Fruit fly (Drosophila melanogaster) whole organism, embryonic: ENCODE measurements around the gene Dad1.

Experiments
- Adf1 ChIP-seq: fragments of 200-800 bp; sonication (Bioruptor generic); IDR thresholded peaks from 2 replicates; pipeline ENCODE4 v1.3.6; 2022; ENCODE audit warnings: missing biosample characterization, missing genetic modification characterization
- Aef1 ChIP-seq: fragments of 200-800 bp; sonication (Bioruptor generic); IDR thresholded peaks from 3 replicates; pipeline ENCODE4 v1.3.6; 2022; ENCODE audit warnings: missing biosample characterization, missing genetic modification characterization
- CG11560 ChIP-seq: fragments of 200-800 bp; sonication (Bioruptor generic); IDR thresholded peaks from 3 replicates; pipeline ENCODE4 v1.3.6; 2022; ENCODE audit warnings: missing biosample characterization, missing genetic modification characterization
- CG12104 ChIP-seq: fragments of 200-800 bp; sonication (Bioruptor generic); optimal IDR thresholded peaks from 3 replicates; lab custom pipeline; 2016; ENCODE audit warnings: missing biosample characterization, missing genetic modification characterization
- CG12236 ChIP-seq: fragments of 200-800 bp; sonication (Bioruptor generic); optimal IDR thresholded peaks from 2 replicates; lab custom pipeline; 2016; ENCODE audit warnings: missing biosample characterization, missing genetic modification characterization
- CG12942 ChIP-seq: fragments of 200-800 bp; sonication (Bioruptor generic); optimal IDR thresholded peaks from 3 replicates; lab custom pipeline; 2016; ENCODE audit warnings: missing biosample characterization, missing genetic modification characterization
- CG13296 ChIP-seq: fragments of 200-800 bp; sonication (Bioruptor generic); optimal IDR thresholded peaks from 3 replicates; lab custom pipeline; 2018; ENCODE audit warnings: missing biosample characterization, mild to moderate bottlenecking, missing genetic modification characterization
- CG1529 ChIP-seq: fragments of 200-800 bp; sonication (Bioruptor generic); optimal IDR thresholded peaks from 3 replicates; lab custom pipeline; 2018; ENCODE audit warnings: missing biosample characterization, missing genetic modification characterization
- CG1602 ChIP-seq: fragments of 200-800 bp; sonication (Bioruptor generic); optimal IDR thresholded peaks from 3 replicates; lab custom pipeline; 2016; ENCODE audit warnings: missing biosample characterization, missing genetic modification characterization
- CG17829 ChIP-seq: fragments of 200-800 bp; optimal IDR thresholded peaks from 2 replicates; lab custom pipeline; 2019; ENCODE audit warnings: missing biosample characterization, mild to moderate bottlenecking, missing genetic modification characterization, moderate library complexity
- CG18599 ChIP-seq: fragments of 200-800 bp; sonication (Bioruptor generic); optimal IDR thresholded peaks from 3 replicates; lab custom pipeline; 2017; ENCODE audit warnings: missing biosample characterization, missing genetic modification characterization, mild to moderate bottlenecking, moderate library complexity, missing genetic modification reagents
- CG31388 ChIP-seq: fragments of 200-800 bp; sonication (Bioruptor generic); optimal IDR thresholded peaks from 2 replicates; lab custom pipeline; 2016; ENCODE audit warnings: missing biosample characterization, missing genetic modification characterization
- CG32532 ChIP-seq: fragments of 200-800 bp; sonication (Bioruptor generic); IDR thresholded peaks from 2 replicates; pipeline ENCODE4 v1.3.6; 2022; ENCODE audit warnings: missing biosample characterization, missing genetic modification characterization
- CG4360 ChIP-seq: fragments of 200-800 bp; sonication (Bioruptor generic); IDR thresholded peaks from 2 replicates; pipeline ENCODE4 v1.3.6; 2022; ENCODE audit warnings: missing biosample characterization, missing genetic modification characterization
- CG6175 ChIP-seq: fragments of 200-800 bp; sonication (Bioruptor generic); IDR thresholded peaks from 3 replicates; pipeline ENCODE4 v1.3.6; 2022; ENCODE audit warnings: missing biosample characterization, missing genetic modification characterization
- CG7372 ChIP-seq: fragments of 200-800 bp; sonication (Bioruptor generic); IDR thresholded peaks from 2 replicates; pipeline ENCODE4 v1.3.6; 2022; ENCODE audit warnings: missing biosample characterization, missing genetic modification characterization
- CG7786 ChIP-seq: fragments of 200-800 bp; sonication (Bioruptor generic); optimal IDR thresholded peaks from 2 replicates; lab custom pipeline; 2016; ENCODE audit warnings: missing biosample characterization, missing genetic modification characterization
- CG7963 ChIP-seq: fragments of 200-800 bp; sonication (Bioruptor generic); IDR thresholded peaks from 3 replicates; pipeline ENCODE4 v1.3.6; 2022; ENCODE audit warnings: missing biosample characterization, missing genetic modification characterization; ENCODE audit not compliant: partially characterized antibody
- CkIIα-i1 ChIP-seq: fragments of 200-800 bp; sonication (Bioruptor generic); IDR thresholded peaks from 2 replicates; pipeline ENCODE4 v1.3.6; 2022; ENCODE audit warnings: missing biosample characterization, missing genetic modification characterization
- D19A ChIP-seq: fragments of 200-800 bp; optimal IDR thresholded peaks from 3 replicates; lab custom pipeline; 2019; ENCODE audit warnings: missing biosample characterization, mild to moderate bottlenecking, missing genetic modification characterization, moderate library complexity
- Dek ChIP-seq: fragments of 200-800 bp; sonication (Bioruptor generic); optimal IDR thresholded peaks from 3 replicates; lab custom pipeline; 2019; ENCODE audit warnings: missing biosample characterization, mild to moderate bottlenecking, missing genetic modification characterization, moderate library complexity
- Dip3 ChIP-seq: fragments of 200-800 bp; sonication (Bioruptor generic); optimal IDR thresholded peaks from 3 replicates; lab custom pipeline; 2016; ENCODE audit warnings: missing biosample characterization, missing genetic modification characterization
- H2.0 ChIP-seq: fragments of 200-800 bp; sonication (Bioruptor generic); IDR thresholded peaks from 2 replicates; pipeline ENCODE4 v1.3.6; 2022; ENCODE audit warnings: missing biosample characterization, missing genetic modification characterization
- Hey ChIP-seq: fragments of 200-800 bp; sonication (Bioruptor generic); optimal IDR thresholded peaks from 3 replicates; lab custom pipeline; 2018; ENCODE audit warnings: missing biosample characterization, mild to moderate bottlenecking, missing genetic modification characterization
- Neu2 ChIP-seq: fragments of 200-800 bp; sonication (Bioruptor generic); optimal IDR thresholded peaks from 3 replicates; lab custom pipeline; 2016; ENCODE audit warnings: missing biosample characterization, missing genetic modification characterization, borderline replicate concordance
- Nf-YC ChIP-seq: fragments of 200-800 bp; optimal IDR thresholded peaks from 3 replicates; lab custom pipeline; 2019; ENCODE audit warnings: missing biosample characterization, mild to moderate bottlenecking, missing genetic modification characterization, moderate library complexity
- Side ChIP-seq: fragments of 200-800 bp; sonication (Bioruptor generic); optimal IDR thresholded peaks from 2 replicates; lab custom pipeline; 2016; ENCODE audit warnings: missing biosample characterization, missing genetic modification characterization
- cas ChIP-seq: fragments of 200-800 bp; sonication (Bioruptor generic); IDR thresholded peaks from 2 replicates; pipeline ENCODE4 v1.3.6; 2022; ENCODE audit warnings: missing biosample characterization, missing genetic modification characterization
- crc ChIP-seq: fragments of 200-800 bp; sonication (Bioruptor generic); optimal IDR thresholded peaks from 2 replicates; lab custom pipeline; 2016; ENCODE audit warnings: missing biosample characterization, missing genetic modification characterization
- disco-r ChIP-seq: fragments of 200-800 bp; sonication (Bioruptor generic); optimal IDR thresholded peaks from 2 replicates; lab custom pipeline; 2016; ENCODE audit warnings: missing biosample characterization, missing genetic modification characterization
- gem ChIP-seq: fragments of 200-800 bp; sonication (Bioruptor generic); optimal IDR thresholded peaks from 2 replicates; lab custom pipeline; 2019; ENCODE audit warnings: missing biosample characterization, mild to moderate bottlenecking, missing genetic modification characterization, moderate library complexity
- grn ChIP-seq: fragments of 200-800 bp; sonication (Bioruptor generic); optimal IDR thresholded peaks from 3 replicates; lab custom pipeline; 2017; ENCODE audit warnings: missing biosample characterization, missing genetic modification characterization
- gsb ChIP-seq: fragments of 200-800 bp; sonication (Bioruptor generic); IDR thresholded peaks from 2 replicates; pipeline ENCODE4 v1.3.6; 2022; ENCODE audit warnings: missing biosample characterization, missing genetic modification characterization
- hkb ChIP-seq, 2 experiments: fragments of 200-800 bp in 1 of 2; fragments of >200 bp in 1 of 2; sonication (Bioruptor generic) in 1 of 2; IDR thresholded peaks in 1 of 2; optimal IDR thresholded peaks in 1 of 2; 2 replicates each; pipeline versions ENCODE4 v1.3.6 to Lab custom; 2017 to 2022; ENCODE audit warnings: missing biosample characterization in 1 of 2, missing genetic modification characterization in 1 of 2
- knrl ChIP-seq: fragments of 200-800 bp; sonication (Bioruptor generic); IDR thresholded peaks from 3 replicates; pipeline ENCODE4 v1.3.6; 2022; ENCODE audit warnings: missing biosample characterization, missing genetic modification characterization; ENCODE audit not compliant: partially characterized antibody
- lab ChIP-seq: fragments of 200-800 bp; sonication (Bioruptor generic); optimal IDR thresholded peaks from 3 replicates; lab custom pipeline; 2017; ENCODE audit warnings: missing biosample characterization, missing genetic modification characterization, mild to moderate bottlenecking, moderate library complexity, missing genetic modification reagents
- lbe ChIP-seq: fragments of 200-800 bp; sonication (Bioruptor generic); optimal IDR thresholded peaks from 2 replicates; lab custom pipeline; 2016; ENCODE audit warnings: missing biosample characterization, mild to moderate bottlenecking, missing genetic modification characterization
- lilli ChIP-seq: fragments of 200-800 bp; sonication (Bioruptor generic); optimal IDR thresholded peaks from 3 replicates; lab custom pipeline; 2016; ENCODE audit warnings: missing biosample characterization, missing genetic modification characterization
- pita ChIP-seq: fragments of 200-800 bp; sonication (Bioruptor generic); optimal IDR thresholded peaks from 2 replicates; lab custom pipeline; 2017; ENCODE audit warnings: missing biosample characterization, mild to moderate bottlenecking, missing genetic modification characterization
- ranshi ChIP-seq: fragments of 200-800 bp; sonication (Bioruptor generic); IDR thresholded peaks from 2 replicates; pipeline ENCODE4 v1.3.6; 2022; ENCODE audit warnings: missing biosample characterization, missing genetic modification characterization
- repo ChIP-seq: fragments of 200-800 bp; sonication (Bioruptor generic); optimal IDR thresholded peaks from 2 replicates; lab custom pipeline; 2016; ENCODE audit warnings: missing biosample characterization, missing genetic modification characterization
- sc ChIP-seq, 3 experiments: fragments of >200 bp in 2 of 3; fragments of 200-800 bp in 1 of 3; sonication (Bioruptor generic) in 1 of 3; optimal IDR thresholded peaks; 2 replicates in 2 of 3; 3 replicates in 1 of 3; lab custom pipeline; 2017; ENCODE audit warnings: mild to moderate bottlenecking in 1 of 3, missing biosample characterization in 1 of 3, missing genetic modification characterization in 1 of 3, missing genetic modification reagents in 1 of 3
- sens ChIP-seq: fragments of 200-800 bp; sonication (Bioruptor generic); peaks from one replicate; lab custom pipeline; 2016; ENCODE audit warnings: missing biosample characterization, missing genetic modification characterization
- seq ChIP-seq: fragments of 200-800 bp; sonication (Bioruptor generic); IDR thresholded peaks from 2 replicates; pipeline ENCODE4 v1.3.6; 2022; ENCODE audit warnings: missing biosample characterization, missing genetic modification characterization
- slbo ChIP-seq: fragments of 200-800 bp; sonication (Bioruptor generic); IDR thresholded peaks from 2 replicates; pipeline ENCODE4 v1.3.6; 2022; ENCODE audit warnings: missing biosample characterization, missing genetic modification characterization
- stwl ChIP-seq: fragments of 200-800 bp; sonication (Bioruptor generic); optimal IDR thresholded peaks from 3 replicates; lab custom pipeline; 2018; ENCODE audit warnings: missing biosample characterization, mild to moderate bottlenecking, missing genetic modification characterization, moderate library complexity
- trh ChIP-seq: fragments of 200-800 bp; sonication (Bioruptor generic); optimal IDR thresholded peaks from 2 replicates; lab custom pipeline; 2016; ENCODE audit warnings: missing biosample characterization, missing genetic modification characterization
- twi ChIP-seq: fragments of 200-800 bp; optimal IDR thresholded peaks from 2 replicates; lab custom pipeline; 2019; ENCODE audit warnings: missing biosample characterization, mild to moderate bottlenecking, missing genetic modification characterization, moderate library complexity
- wek ChIP-seq: fragments of 200-800 bp; sonication (Bioruptor generic); optimal IDR thresholded peaks from 3 replicates; lab custom pipeline; 2018; ENCODE audit warnings: missing biosample characterization, mild to moderate bottlenecking, missing genetic modification characterization, moderate library complexity
- zen2 ChIP-seq: fragments of 200-800 bp; sonication (Bioruptor generic); IDR thresholded peaks from 3 replicates; pipeline ENCODE4 v1.3.6; 2022; ENCODE audit warnings: missing biosample characterization, missing genetic modification characterization; ENCODE audit not compliant: partially characterized antibody

Gene Dad1

dm6 chr2L:8382646-8383045, 1.3 kb downstream of the Dad1 start, which contains the start of the genes CG13392 and Rcd4 (continued):
- TF ChIP-seq wek (GFP tag; lab: Kevin White, UChicago) (no peak), CG18599 (GFP tag; lab: Kevin White, UChicago) (peak; percentile 75), CG7786 (GFP tag; lab: Kevin White, UChicago) (peak; percentile 88), lab (GFP tag; lab: Kevin White, UChicago) (peak; percentile 87), CkIIα-i1 (no peak), repo (GFP tag; lab: Kevin White, UChicago) (peak; percentile 62), crc (GFP tag; lab: Kevin White, UChicago) (peak; percentile 69), seq (no peak), knrl (peak; percentile 51; the same call in 2 of the 3 replicates), Neu2 (GFP tag; lab: Kevin White, UChicago) (no peak), hkb (optimal IDR thresholded peaks at IDR 0.05; lab: Kevin White, UChicago) (no peak), hkb (GFP tag; IDR thresholded peaks at IDR 0.05; lab: Robert Waterston, UW) (peak; percentile 51), lilli (GFP tag; lab: Kevin White, UChicago) (peak; percentile 83), CG4360 (GFP tag; lab: Robert Waterston, UW) (no peak), H2.0 (GFP tag; lab: Robert Waterston, UW) (peak; percentile 57), gsb (GFP tag; lab: Robert Waterston, UW) (0 out of 2 replicates have a peak, but pooled peaks have one; percentile 13), CG1602 (GFP tag; lab: Kevin White, UChicago) (peak; percentile 7), twi (tag; lab: Kevin White, UChicago) (peak; percentile 40), stwl (tag; lab: Kevin White, UChicago) (peak; percentile 100), CG32532 (GFP tag; lab: Robert Waterston, UW) (peak; percentile 79), Adf1 (GFP tag; lab: Robert Waterston, UW) (no peak; the same call in 1 of the 2 replicates), slbo (peak; percentile 85), D19A (tag; lab: Kevin White, UChicago) (no peak), sens (peak; percentile 91), CG6175 (GFP tag; lab: Robert Waterston, UW) (no peak), Side (peak; percentile 80), Aef1 (peak; percentile 36; the same call in 2 of the 3 replicates), CG7963 (peak; percentile 31; the same call in 1 of the 3 replicates), CG13296 (GFP tag; lab: Kevin White, UChicago) (peak; percentile 41), CG17829 (peak; percentile 70), gem (tag; lab: Kevin White, UChicago) (peak; percentile 7), pita (GFP tag; lab: Kevin White, UChicago) (no peak), Dip3 (GFP tag; lab: Kevin White, UChicago) (peak; percentile 79), zen2 (GFP tag; lab: Robert Waterston, UW) (peak; percentile 72; the same call in 2 of the 3 replicates), CG31388 (GFP tag; lab: Kevin White, UChicago) (no peak), Nf-YC (tag; lab: Kevin White, UChicago) (peak; percentile 17), Dek (tag; lab: Kevin White, UChicago) (peak; percentile 32), Hey (no peak), grn (GFP tag; lab: Kevin White, UChicago) (no peak), CG7372 (0 out of 2 replicates have a peak, but pooled peaks have one; percentile 12), sc (optimal IDR thresholded peaks at IDR 0.05; lab: Kevin White, UChicago) (no peak), sc (GFP tag; optimal IDR thresholded peaks at IDR 0.05; lab: Kevin White, UChicago) (no peak), CG12236 (GFP tag; lab: Kevin White, UChicago) (no peak), ranshi (GFP tag; lab: Robert Waterston, UW) (peak; percentile 67), disco-r (GFP tag; lab: Kevin White, UChicago) (peak; percentile 12), CG11560 (tag; lab: Robert Waterston, UW) (no peak), CG12942 (GFP tag; lab: Kevin White, UChicago) (peak; percentile 71), lbe (GFP tag; lab: Kevin White, UChicago) (peak; percentile 84), trh (no peak), CG1529 (peak; percentile 37), CG12104 (GFP tag; lab: Kevin White, UChicago) (no peak), cas (no peak)
